Worm (Caenorhabditis elegans): ENCODE measurements around the gene maph-9.

The maph-9 gene

DNA sequence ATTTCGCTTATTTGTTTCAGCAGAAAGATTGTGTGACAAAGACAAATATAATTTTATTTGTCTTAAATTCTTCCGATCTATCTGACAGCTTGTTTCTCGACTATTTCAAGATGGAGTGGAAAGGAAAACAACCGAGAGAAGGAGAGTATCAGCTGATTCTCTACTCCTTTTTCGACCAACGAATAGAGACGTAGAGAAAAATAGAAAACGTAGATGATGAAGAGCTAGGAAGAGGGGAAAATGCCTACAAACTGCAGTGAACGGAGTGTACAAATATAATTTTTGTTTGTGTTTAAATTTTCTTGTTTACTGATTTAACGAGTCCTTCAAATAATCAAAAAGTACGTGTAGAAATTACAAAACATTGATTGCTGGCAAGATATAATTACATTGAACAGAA lies 8.7 kb upstream of the maph-9 start (continued):
- TF ChIP-seq pha-4 (tag; optimal IDR thresholded peaks at IDR 0.05): peak; percentile 90

DNA sequence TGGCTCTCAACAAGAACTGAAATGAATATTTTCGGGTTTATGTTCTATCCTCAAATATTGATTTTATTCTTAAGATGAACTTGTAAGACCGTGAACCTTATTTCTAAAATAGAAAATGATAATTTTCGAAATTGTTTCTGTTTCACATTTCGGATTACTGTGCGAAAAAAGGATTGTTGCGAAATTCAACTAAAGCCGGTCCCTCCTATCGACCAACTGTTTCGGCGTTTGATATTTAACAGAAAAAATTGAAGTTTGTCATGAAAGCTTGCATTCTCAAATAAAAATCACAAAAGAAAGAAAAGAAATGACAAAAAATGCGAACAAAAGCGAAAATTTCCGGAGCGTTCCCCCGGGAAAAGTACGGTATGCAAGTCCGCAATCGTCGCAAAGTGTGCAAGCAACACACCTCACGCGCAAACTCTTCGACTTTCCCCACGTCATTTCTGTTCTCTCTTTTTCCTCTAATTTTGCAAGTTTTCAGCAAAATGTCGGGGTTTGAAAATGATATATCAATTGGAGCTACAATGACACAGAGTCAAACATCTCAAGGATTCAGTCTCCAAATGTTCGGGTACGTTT lies 7.3 kb upstream of the maph-9 start, which contains the start of gene C34D4.4:
Gene C34D4.4, plus strand, starts transcription at position 342 of the 582 bp plus-strand sequence.
- TF ChIP-seq ceh-28 (tag; optimal IDR thresholded peaks at IDR 0.05) (no peak), hmg-11 (tag; optimal IDR thresholded peaks at IDR 0.05) (peak; percentile 23), nhr-25 (tag; optimal IDR thresholded peaks at IDR 0.05) (peak; percentile 16), jun-1 (tag; optimal IDR thresholded peaks at IDR 0.05) (no peak), lin-39 (tag; optimal IDR thresholded peaks at IDR 0.05) (peak; percentile 14), ztf-11 (tag; optimal IDR thresholded peaks at IDR 0.05) (no peak), lin-15B (tag; optimal IDR thresholded peaks at IDR 0.05) (peak; percentile 48), fkh-10 (GFP tag; optimal IDR thresholded peaks at IDR 0.05) (no peak), daf-12 (tag; optimal IDR thresholded peaks at IDR 0.05) (no peak), nfya-1 (tag; optimal IDR thresholded peaks at IDR 0.05; ENCODE audit: insufficient read depth) (peak; percentile 75), ama-1 (optimal IDR thresholded peaks at IDR 0.05) (peak; percentile 16), nhr-237 (tag; optimal IDR thresholded peaks at IDR 0.05) (no peak), elt-3 (tag; optimal IDR thresholded peaks at IDR 0.05) (no peak), elt-1 (tag; optimal IDR thresholded peaks at IDR 0.05) (no peak), snpc-4 (tag; optimal IDR thresholded peaks at IDR 0.05) (peak; percentile 28), zag-1 (tag; optimal IDR thresholded peaks at IDR 0.05) (no peak)

ce11 chrIV:7152409-7152808 lies 4.0 kb upstream of the maph-9 start, which contains the start of gene col-113:
Gene col-113 (minus strand): TSS chrIV:7152509.
- TF ChIP-seq nhr-28 (tag; optimal IDR thresholded peaks at IDR 0.05) (no peak), ztf-4 (tag; optimal IDR thresholded peaks at IDR 0.05) (no peak), snpc-4 (tag; optimal IDR thresholded peaks at IDR 0.05) (no peak), lin-15B (tag; optimal IDR thresholded peaks at IDR 0.05) (no peak), aly-2 (tag; optimal IDR thresholded peaks at IDR 0.05) (no peak)

DNA sequence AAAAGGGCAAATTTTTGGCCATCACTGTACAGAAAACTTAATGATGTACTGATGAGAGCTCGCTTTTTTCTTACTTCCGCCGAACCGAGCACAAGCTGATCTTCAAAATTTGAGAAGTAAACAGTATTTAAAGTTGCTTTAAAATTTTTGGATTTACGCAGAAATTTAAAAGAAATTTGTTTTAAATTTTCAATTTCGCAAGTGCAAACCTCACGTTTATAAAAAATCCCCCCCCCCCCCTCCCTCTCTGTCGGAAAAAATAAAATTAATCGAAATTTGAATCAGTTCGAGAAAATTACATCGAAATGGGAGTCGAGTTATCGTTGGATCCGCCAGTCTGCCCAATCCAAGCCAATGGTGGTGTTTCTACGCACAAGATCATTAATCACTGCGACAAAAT lies 3.1 kb upstream of the maph-9 start, which contains the start of gene C34D4.3:
Gene C34D4.3, plus strand, starts transcription at position 301 of the 400 bp plus-strand sequence.
- no peak for TF ChIP-seq tbx-2 (tag; optimal IDR thresholded peaks at IDR 0.05)
- TF ChIP-seq ztf-11 (tag; optimal IDR thresholded peaks at IDR 0.05): no peak
- no peak for TF ChIP-seq fos-1 (tag; optimal IDR thresholded peaks at IDR 0.05)
- no peak for TF ChIP-seq eor-1 (tag; optimal IDR thresholded peaks at IDR 0.05)
- TF ChIP-seq ceh-28 (tag; optimal IDR thresholded peaks at IDR 0.05): no peak
- no peak for TF ChIP-seq mml-1 (tag; optimal IDR thresholded peaks at IDR 0.05)
- no peak for TF ChIP-seq ceh-16 (tag; optimal IDR thresholded peaks at IDR 0.05)
- TF ChIP-seq unc-39 (tag; optimal IDR thresholded peaks at IDR 0.05): no peak
- TF ChIP-seq lsy-12 (tag; optimal IDR thresholded peaks at IDR 0.05): no peak
- TF ChIP-seq nhr-12 (tag; optimal IDR thresholded peaks at IDR 0.05): no peak
- no peak for TF ChIP-seq nhr-67 (tag; optimal IDR thresholded peaks at IDR 0.05)
- TF ChIP-seq nhr-28 (tag; optimal IDR thresholded peaks at IDR 0.05): no peak
- no peak for TF ChIP-seq nhr-23 (tag; optimal IDR thresholded peaks at IDR 0.05)
- no peak for TF ChIP-seq skn-1 (tag; optimal IDR thresholded peaks at IDR 0.05)

ce11 chrIV:7154356-7154755 lies 2.1 kb upstream of the maph-9 start, which contains the start of gene C34D4.2:
Gene C34D4.2 (plus strand): TSS chrIV:7154656.
- no peak for TF ChIP-seq ceh-9 (tag; optimal IDR thresholded peaks at IDR 0.05)
- TF ChIP-seq tbx-2 (tag; optimal IDR thresholded peaks at IDR 0.05): no peak
- TF ChIP-seq nhr-28 (tag; optimal IDR thresholded peaks at IDR 0.05): no peak
- no peak for TF ChIP-seq R02D3.7 (tag; optimal IDR thresholded peaks at IDR 0.05)
- TF ChIP-seq lsy-12 (tag; optimal IDR thresholded peaks at IDR 0.05): no peak
- no peak for TF ChIP-seq nfya-1 (tag; optimal IDR thresholded peaks at IDR 0.05; ENCODE audit: insufficient read depth)
- no peak for TF ChIP-seq pqm-1 (tag; optimal IDR thresholded peaks at IDR 0.05)

DNA sequence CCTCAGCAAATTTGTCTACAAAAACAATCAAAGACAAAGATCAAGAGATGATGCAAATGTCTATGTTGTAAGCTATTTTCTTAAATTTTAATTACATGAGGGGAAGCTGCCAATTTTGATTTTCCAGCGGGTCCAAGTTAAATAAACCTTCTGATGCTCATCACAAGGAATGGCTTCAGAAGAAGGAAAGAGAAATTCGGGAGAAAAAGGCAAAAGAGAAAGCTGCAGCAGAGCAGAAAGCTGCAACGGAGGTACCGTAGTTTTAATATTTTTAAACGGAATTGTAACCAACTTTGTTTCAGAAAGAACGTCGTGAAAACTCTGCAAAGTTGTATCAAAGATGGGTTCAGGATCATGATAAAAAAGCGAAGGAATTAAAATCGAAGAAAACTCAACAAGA lies 1.7 kb downstream of the maph-9 start:
- no peak for TF ChIP-seq lsy-12 (tag; optimal IDR thresholded peaks at IDR 0.05)
- no peak for TF ChIP-seq elt-2 (tag; optimal IDR thresholded peaks at IDR 0.05)
- no peak for TF ChIP-seq nhr-43 (tag; optimal IDR thresholded peaks at IDR 0.05; ENCODE audit: poor library complexity, severe bottlenecking)
